Fruit fly (Drosophila melanogaster): ENCODE data around the gene Septin2.
A peak's percentile ranks its signal among the peaks of the same experiment; 100 is the strongest.

The Septin2 gene

DNA sequence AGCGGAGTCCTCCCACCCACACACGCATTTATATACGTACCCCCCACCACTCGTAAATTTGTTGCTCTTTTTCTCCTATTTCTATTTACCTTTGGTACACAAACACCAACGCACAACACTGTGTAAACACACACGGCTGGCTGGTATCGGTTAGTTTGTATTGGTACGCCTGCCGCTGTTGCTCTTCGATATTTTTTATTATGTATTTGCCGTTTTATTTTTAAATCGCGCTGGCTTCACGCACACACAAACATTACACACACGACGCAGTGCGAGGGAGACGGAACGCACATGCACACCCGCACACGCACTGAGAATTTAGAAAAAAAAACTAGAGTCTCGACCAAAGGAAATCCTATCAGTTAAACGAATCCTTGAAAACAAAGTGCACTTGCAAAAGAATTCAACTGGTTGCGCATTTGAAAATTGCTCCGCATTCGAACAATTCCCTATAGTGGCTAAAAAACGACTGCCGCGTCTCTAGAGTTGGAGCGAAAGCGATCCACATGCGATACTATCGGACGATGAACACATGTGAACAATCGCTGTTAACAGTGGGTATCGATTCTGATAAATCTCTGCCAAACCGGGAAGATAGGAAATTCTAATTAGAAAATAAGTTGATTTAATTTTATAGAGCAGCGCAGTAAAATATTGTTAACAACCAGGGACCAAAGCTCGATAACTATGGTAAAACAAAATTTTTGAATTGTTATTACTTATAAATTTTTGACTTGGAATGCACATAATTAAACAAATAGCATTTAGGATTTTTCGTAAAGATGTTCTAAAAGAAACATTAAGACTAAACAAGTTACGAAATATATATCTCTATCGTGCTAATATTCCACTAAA is 37.3 kb downstream of the Septin2 start (continued):
- TF ChIP-seq bbx (GFP tag; IDR thresholded peaks at IDR 0.05; ENCODE audit: partially characterized antibody) (peak; percentile 99), Jarid2 (GFP tag; optimal IDR thresholded peaks at IDR 0.05) (peak; percentile 93), Gsc (GFP tag; IDR thresholded peaks at IDR 0.05) (no peak), dati (GFP tag; IDR thresholded peaks at IDR 0.05) (0 out of 2 replicates have a peak, but pooled peaks have one; percentile 24), wdn (GFP tag; IDR thresholded peaks at IDR 0.05) (no peak), sr (GFP tag; IDR thresholded peaks at IDR 0.05) (peak; percentile 89), CG34422 (GFP tag; IDR thresholded peaks at IDR 0.05) (peak; percentile 52; the same call in 1 of the 3 replicates), zfh2 (GFP tag; optimal IDR thresholded peaks at IDR 0.05) (no peak), pnt (GFP tag; optimal IDR thresholded peaks at IDR 0.05) (peak; percentile 30), ken (GFP tag; IDR thresholded peaks at IDR 0.05) (no peak), CG12391 (tag; optimal IDR thresholded peaks at IDR 0.05) (peak; percentile 1), Atf3 (GFP tag; optimal IDR thresholded peaks at IDR 0.05) (peak; percentile 0), fd64A (GFP tag; optimal IDR thresholded peaks at IDR 0.05) (peak; percentile 96), CG30431 (GFP tag; optimal IDR thresholded peaks at IDR 0.05) (peak; percentile 17), chn (GFP tag; optimal IDR thresholded peaks at IDR 0.05) (peak; percentile 35), CG9727 (GFP tag; optimal IDR thresholded peaks at IDR 0.05) (peak; percentile 55), Vsx1 (GFP tag; optimal IDR thresholded peaks at IDR 0.05) (peak; percentile 54), peb (GFP tag; IDR thresholded peaks at IDR 0.05) (no peak), Mad (GFP tag; optimal IDR thresholded peaks at IDR 0.05) (peak; percentile 33), Ptx1 (GFP tag; IDR thresholded peaks at IDR 0.05) (no peak), MBD-R2 (GFP tag; IDR thresholded peaks at IDR 0.05) (peak; percentile 38; the same call in 1 of the 2 replicates), CG13624 (GFP tag; optimal IDR thresholded peaks at IDR 0.05) (peak; percentile 76), CG2202 (tag; optimal IDR thresholded peaks at IDR 0.05) (peak; percentile 86), CG4282 (GFP tag; optimal IDR thresholded peaks at IDR 0.05) (peak; percentile 6), slp2 (GFP tag; optimal IDR thresholded peaks at IDR 0.05) (peak; percentile 50), Sin3A (optimal IDR thresholded peaks at IDR 0.05) (peak; percentile 49), kni (GFP tag; optimal IDR thresholded peaks at IDR 0.05) (peak; percentile 98), sd (tag; optimal IDR thresholded peaks at IDR 0.05) (peak; percentile 49), B-H2 (GFP tag; optimal IDR thresholded peaks at IDR 0.05) (peak; percentile 86), CG12299 (tag; optimal IDR thresholded peaks at IDR 0.05) (peak; percentile 86), lbe (GFP tag; optimal IDR thresholded peaks at IDR 0.05) (peak; percentile 62), cas (GFP tag; IDR thresholded peaks at IDR 0.05) (no peak; the same call in 1 of the 2 replicates), CG11093 (GFP tag; IDR thresholded peaks at IDR 0.05) (no peak; the same call in 2 of the 3 replicates), CG13775 (GFP tag; optimal IDR thresholded peaks at IDR 0.05) (peak; percentile 10), D19B (GFP tag; optimal IDR thresholded peaks at IDR 0.05) (peak; percentile 25), insv (GFP tag; optimal IDR thresholded peaks at IDR 0.05) (peak; percentile 72 to 96), tll (GFP tag; optimal IDR thresholded peaks at IDR 0.05) (peak in 1 of 2 experiments; percentile 88), emc (GFP tag; optimal IDR thresholded peaks at IDR 0.05) (no peak), Dip3 (GFP tag; optimal IDR thresholded peaks at IDR 0.05) (peak; percentile 40), oc (tag; optimal IDR thresholded peaks at IDR 0.05) (peak; percentile 63), zen (tag; optimal IDR thresholded peaks at IDR 0.05) (peak; percentile 49), tup (GFP tag; optimal IDR thresholded peaks at IDR 0.05) (peak; percentile 44), Antp (GFP tag; optimal IDR thresholded peaks at IDR 0.05) (no peak), Xrp1 (GFP tag; IDR thresholded peaks at IDR 0.05) (peak; percentile 84), HLHmδ (GFP tag; optimal IDR thresholded peaks at IDR 0.05) (peak; percentile 99), CG3163 (GFP tag; optimal IDR thresholded peaks at IDR 0.05) (peak; percentile 17), YL-1 (GFP tag; optimal IDR thresholded peaks at IDR 0.05) (peak; percentile 92), CG18262 (tag; optimal IDR thresholded peaks at IDR 0.05) (no peak), pum (GFP tag; optimal IDR thresholded peaks at IDR 0.05) (no peak)
